Worm (Caenorhabditis elegans): ENCODE results near the gene C36B7.2.

The C36B7.2 gene

DNA sequence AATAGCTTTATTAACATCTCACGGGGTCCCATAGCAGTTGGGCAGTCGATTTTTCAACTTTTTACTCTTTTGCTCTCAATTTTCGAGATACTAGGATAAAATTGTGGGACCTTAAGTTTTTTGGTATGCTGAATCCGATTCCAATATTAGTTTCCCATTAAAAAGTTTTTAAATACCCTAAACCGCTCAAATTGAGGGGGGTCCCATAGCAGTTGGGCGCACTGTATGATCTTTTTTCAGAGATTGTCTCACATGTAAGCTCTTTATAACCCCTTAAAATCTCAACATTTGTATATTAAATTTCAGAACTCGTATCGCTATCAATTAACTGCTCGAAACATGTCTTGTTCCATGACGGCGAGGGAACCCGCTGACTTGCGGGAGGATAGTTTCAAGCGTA lies at the start of gene C36B7.2:
Gene C36B7.2 (plus strand): TSS at position 301 of the 400 bp plus-strand sequence.
- TF ChIP-seq flt-1 (GFP tag; IDR thresholded peaks at IDR 0.05), result no peak
- TF ChIP-seq ceh-36 (tag; optimal IDR thresholded peaks at IDR 0.05), result no peak
- no peak for TF ChIP-seq F13C5.2 (tag; optimal IDR thresholded peaks at IDR 0.05)
- TF ChIP-seq aly-1 (tag; optimal IDR thresholded peaks at IDR 0.05), result no peak
- no peak for TF ChIP-seq ceh-13 (GFP tag; optimal IDR thresholded peaks at IDR 0.05)
- no peak for TF ChIP-seq B0310.2 (tag; optimal IDR thresholded peaks at IDR 0.05)
- no peak for TF ChIP-seq scrt-1 (GFP tag; IDR thresholded peaks at IDR 0.05)

ce11 chrX:7057357-7057756 lies 48.8 kb upstream of the C36B7.2 start, which contains the start of gene B0403.5:
Gene B0403.5, plus strand, starts transcription at chrX:7057724.
- TF ChIP-seq ets-7 (tag; optimal IDR thresholded peaks at IDR 0.05) (no peak), ceh-13 (GFP tag; optimal IDR thresholded peaks at IDR 0.05) (no peak), scrt-1 (GFP tag; IDR thresholded peaks at IDR 0.05) (no peak), F13C5.2 (tag; optimal IDR thresholded peaks at IDR 0.05) (no peak), hnd-1 (tag; optimal IDR thresholded peaks at IDR 0.05) (no peak), flt-1 (GFP tag; IDR thresholded peaks at IDR 0.05) (no peak), tbx-37 (GFP tag; conservative IDR thresholded peaks at IDR 0.05) (no peak)

DNA sequence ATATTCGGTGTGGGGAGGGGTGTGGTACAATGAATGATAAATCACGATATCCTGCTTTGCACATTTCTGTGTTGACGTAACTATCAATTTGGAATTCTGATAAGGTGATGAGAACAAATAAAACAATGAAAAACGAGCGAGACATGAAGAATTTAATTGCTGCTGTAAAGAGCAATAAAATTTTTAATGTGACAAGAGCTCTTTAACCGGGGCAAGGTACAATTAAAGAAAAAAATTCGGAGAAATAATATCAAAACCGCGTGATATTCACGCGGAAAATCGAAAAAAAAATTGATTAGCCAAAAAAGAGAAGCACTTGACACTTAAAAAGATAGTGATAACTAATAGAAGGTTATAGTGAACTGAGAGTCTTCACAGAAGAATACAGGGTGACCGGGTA lies 44.9 kb upstream of the C36B7.2 start:
- no peak for TF ChIP-seq scrt-1 (GFP tag; IDR thresholded peaks at IDR 0.05)
- TF ChIP-seq sea-1 (GFP tag; conservative IDR thresholded peaks at IDR 0.05), result no peak
- no peak for TF ChIP-seq aly-1 (tag; optimal IDR thresholded peaks at IDR 0.05)
- TF ChIP-seq B0310.2 (tag; optimal IDR thresholded peaks at IDR 0.05), result no peak
- TF ChIP-seq pes-1 (GFP tag; IDR thresholded peaks at IDR 0.05), result no peak
- no peak for TF ChIP-seq ceh-13 (GFP tag; optimal IDR thresholded peaks at IDR 0.05)

- no peak for TF ChIP-seq aly-1 (tag; optimal IDR thresholded peaks at IDR 0.05)
- TF ChIP-seq tra-4 (tag; optimal IDR thresholded peaks at IDR 0.05), result no peak
- no peak for TF ChIP-seq sea-1 (GFP tag; conservative IDR thresholded peaks at IDR 0.05)
- TF ChIP-seq F13C5.2 (tag; optimal IDR thresholded peaks at IDR 0.05), result no peak
- TF ChIP-seq B0310.2 (tag; optimal IDR thresholded peaks at IDR 0.05), result no peak
- no peak for TF ChIP-seq ets-7 (tag; optimal IDR thresholded peaks at IDR 0.05)
- no peak for TF ChIP-seq ceh-36 (tag; optimal IDR thresholded peaks at IDR 0.05)
- no peak for TF ChIP-seq pes-1 (GFP tag; IDR thresholded peaks at IDR 0.05)
- TF ChIP-seq tbx-37 (GFP tag; conservative IDR thresholded peaks at IDR 0.05), result no peak
- TF ChIP-seq hmg-4 (GFP tag; optimal IDR thresholded peaks at IDR 0.05), result no peak
- TF ChIP-seq scrt-1 (GFP tag; IDR thresholded peaks at IDR 0.05), result no peak
- no peak for TF ChIP-seq tbx-11 (GFP tag; IDR thresholded peaks at IDR 0.05)
- TF ChIP-seq hnd-1 (tag; optimal IDR thresholded peaks at IDR 0.05), result no peak
- TF ChIP-seq ama-1 (optimal IDR thresholded peaks at IDR 0.05), result no peak
- TF ChIP-seq hmbx-1 (tag; optimal IDR thresholded peaks at IDR 0.05), result no peak
- no peak for TF ChIP-seq flt-1 (GFP tag; IDR thresholded peaks at IDR 0.05)
- TF ChIP-seq ceh-13 (GFP tag; optimal IDR thresholded peaks at IDR 0.05), result no peak
These were observed 43.0 kb upstream of the C36B7.2 start, which contains the start of gene B0403.3 for ce11 chrX:7063236-7063635. Gene B0403.3, minus strand, starts transcription at chrX:7063336.

- TF ChIP-seq tbx-37 (GFP tag; conservative IDR thresholded peaks at IDR 0.05), result no peak
- TF ChIP-seq B0310.2 (tag; optimal IDR thresholded peaks at IDR 0.05), result no peak
- TF ChIP-seq hmbx-1 (tag; optimal IDR thresholded peaks at IDR 0.05), result no peak
- TF ChIP-seq F13C5.2 (tag; optimal IDR thresholded peaks at IDR 0.05), result no peak
- TF ChIP-seq flt-1 (GFP tag; IDR thresholded peaks at IDR 0.05), result no peak
- no peak for TF ChIP-seq sea-1 (GFP tag; conservative IDR thresholded peaks at IDR 0.05)
- TF ChIP-seq pes-1 (GFP tag; IDR thresholded peaks at IDR 0.05), result no peak
- no peak for TF ChIP-seq tra-4 (tag; optimal IDR thresholded peaks at IDR 0.05)
- no peak for TF ChIP-seq hnd-1 (tag; optimal IDR thresholded peaks at IDR 0.05)
- no peak for TF ChIP-seq ceh-13 (GFP tag; optimal IDR thresholded peaks at IDR 0.05)
- TF ChIP-seq ets-7 (tag; optimal IDR thresholded peaks at IDR 0.05), result no peak
- TF ChIP-seq ceh-36 (tag; optimal IDR thresholded peaks at IDR 0.05), result no peak
- TF ChIP-seq ama-1 (optimal IDR thresholded peaks at IDR 0.05), result no peak
- TF ChIP-seq tbx-11 (GFP tag; IDR thresholded peaks at IDR 0.05), result no peak
- TF ChIP-seq scrt-1 (GFP tag; IDR thresholded peaks at IDR 0.05), result no peak
- no peak for TF ChIP-seq aly-1 (tag; optimal IDR thresholded peaks at IDR 0.05)
- TF ChIP-seq hmg-4 (GFP tag; optimal IDR thresholded peaks at IDR 0.05), result no peak
These were observed 40.2 kb upstream of the C36B7.2 start for ce11 chrX:7066003-7066402.

DNA sequence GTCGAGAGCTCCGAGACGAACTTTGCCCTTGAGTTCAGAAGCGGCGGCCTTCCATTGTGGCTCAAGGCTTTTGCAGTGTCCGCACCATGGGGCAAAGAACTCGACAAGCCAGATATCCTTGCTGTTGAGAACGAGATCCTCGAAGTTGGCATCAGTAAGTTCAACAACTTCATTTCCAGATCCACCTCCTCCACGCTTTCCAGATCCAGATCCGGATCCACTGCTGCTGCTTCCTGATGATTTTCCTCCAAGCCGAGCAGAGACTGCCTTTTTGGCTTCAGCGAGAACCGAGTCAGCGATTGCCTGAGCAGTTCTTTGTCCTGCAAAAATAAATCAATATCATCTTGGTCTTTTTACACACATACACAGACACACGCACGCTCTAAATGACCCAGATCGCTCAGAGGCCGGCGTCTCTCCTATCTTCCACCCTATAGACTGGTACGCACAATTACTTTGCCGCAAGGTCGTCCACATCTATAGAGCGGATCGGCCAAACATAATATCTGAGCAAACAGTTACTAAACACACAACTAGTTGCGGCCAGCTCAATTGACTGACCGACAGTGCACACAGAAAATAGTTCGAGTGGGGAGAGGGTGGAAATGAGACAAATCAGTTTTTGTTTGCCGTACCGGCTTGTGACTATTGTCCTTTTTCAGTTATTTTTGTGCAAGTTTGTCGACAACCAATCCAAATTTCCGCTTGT lies 38.8 kb upstream of the C36B7.2 start:
- TF ChIP-seq F13C5.2 (tag; optimal IDR thresholded peaks at IDR 0.05), result no peak

- TF ChIP-seq tbx-37 (GFP tag; conservative IDR thresholded peaks at IDR 0.05), result peak; percentile 65
- peak; percentile 10 for TF ChIP-seq F13C5.2 (tag; optimal IDR thresholded peaks at IDR 0.05)
- no peak for TF ChIP-seq hnd-1 (tag; optimal IDR thresholded peaks at IDR 0.05)
These were observed 37.8 kb upstream of the C36B7.2 start, which contains the start of gene pdi-6 for ce11 chrX:7068400-7068799. Gene pdi-6, minus strand, starts transcription at chrX:7068563.

DNA sequence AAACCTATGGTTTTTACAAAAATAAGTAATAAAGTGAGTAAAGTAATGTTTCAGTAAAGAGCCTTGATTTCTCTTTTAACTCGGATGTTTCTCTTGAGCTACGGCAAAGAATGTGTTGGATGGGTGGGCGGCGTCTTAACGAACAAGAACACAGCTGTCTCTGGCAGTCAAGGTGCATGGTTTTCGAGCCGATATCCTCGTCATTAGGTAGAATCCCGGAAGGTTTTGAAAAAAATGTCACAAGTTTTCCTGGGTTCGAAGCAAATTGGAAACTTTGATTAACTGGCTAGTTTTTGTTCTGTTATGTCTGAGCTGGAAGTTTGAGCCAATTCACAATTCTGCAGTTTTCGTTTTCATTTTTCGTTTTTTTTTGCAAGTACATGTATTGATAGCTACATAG lies 31.0 kb upstream of the C36B7.2 start, which contains the start of gene B0403.6:
Gene B0403.6 (minus strand): TSS at position 101 of the 400 bp plus-strand sequence.
- TF ChIP-seq flt-1 (GFP tag; IDR thresholded peaks at IDR 0.05) (no peak), ceh-36 (tag; optimal IDR thresholded peaks at IDR 0.05) (no peak), B0310.2 (tag; optimal IDR thresholded peaks at IDR 0.05) (no peak), pes-1 (GFP tag; IDR thresholded peaks at IDR 0.05) (no peak), scrt-1 (GFP tag; IDR thresholded peaks at IDR 0.05) (no peak)
